Worm (Caenorhabditis elegans) whole organism, mixed stage, embryonic: ENCODE data around the gene sra-27.

Experiments
- blmp-1 ChIP-seq: fragments of 150-350 bp; optimal IDR thresholded peaks from 2 replicates; lab custom pipeline; 2014; ENCODE audit warnings: missing biosample characterization, missing genetic modification characterization
- ceh-39 ChIP-seq: fragments of 150-350 bp; optimal IDR thresholded peaks from 2 replicates; lab custom pipeline; 2014; ENCODE audit warnings: missing biosample characterization, missing genetic modification characterization
- ces-1 ChIP-seq: fragments of 150-350 bp; optimal IDR thresholded peaks from 2 replicates; lab custom pipeline; 2014; ENCODE audit warnings: missing biosample characterization, missing genetic modification reagents, missing genetic modification characterization
- elt-3 ChIP-seq: fragments of 150-350 bp; optimal IDR thresholded peaks from 2 replicates; lab custom pipeline; 2014; ENCODE audit warnings: missing biosample characterization, missing genetic modification characterization
- lsy-2 ChIP-seq: fragments of 150-350 bp; optimal IDR thresholded peaks from 2 replicates; lab custom pipeline; 2014; ENCODE audit warnings: missing biosample characterization, missing genetic modification characterization
- mep-1 ChIP-seq: fragments of 150-350 bp; optimal IDR thresholded peaks from 2 replicates; lab custom pipeline; 2017; ENCODE audit warnings: missing biosample characterization, missing genetic modification reagents, missing genetic modification characterization, inconsistent platforms
- mls-2 ChIP-seq: sonication (generic microtip); optimal IDR thresholded peaks from 2 replicates; lab custom pipeline; 2016; ENCODE audit warnings: mild to moderate bottlenecking, missing genetic modification characterization, moderate library complexity, missing compliant biosample characterization
- nhr-237 ChIP-seq: fragments of 150-350 bp; optimal IDR thresholded peaks from 2 replicates; lab custom pipeline; 2014; ENCODE audit warnings: missing biosample characterization, missing genetic modification characterization
- pha-4 ChIP-seq: fragments of 150-350 bp; optimal IDR thresholded peaks from 2 replicates; lab custom pipeline; 2018; ENCODE audit warnings: missing biosample characterization, missing genetic modification reagents, missing genetic modification characterization
- sptf-1 ChIP-seq: sonication (generic microtip); optimal IDR thresholded peaks from 2 replicates; lab custom pipeline; 2017; ENCODE audit warnings: mild to moderate bottlenecking, missing genetic modification characterization, moderate library complexity, missing compliant biosample characterization
- unc-39 ChIP-seq: fragments of 150-350 bp; optimal IDR thresholded peaks from 2 replicates; lab custom pipeline; 2014; ENCODE audit warnings: missing biosample characterization, missing genetic modification characterization
- unc-62 ChIP-seq: fragments of 150-350 bp; optimal IDR thresholded peaks from 2 replicates; lab custom pipeline; 2014; ENCODE audit warnings: missing biosample characterization, missing genetic modification reagents, missing genetic modification characterization
- ztf-11 ChIP-seq: fragments of 150-350 bp; optimal IDR thresholded peaks from 2 replicates; lab custom pipeline; 2014; ENCODE audit warnings: missing biosample characterization, missing genetic modification characterization

DNA sequence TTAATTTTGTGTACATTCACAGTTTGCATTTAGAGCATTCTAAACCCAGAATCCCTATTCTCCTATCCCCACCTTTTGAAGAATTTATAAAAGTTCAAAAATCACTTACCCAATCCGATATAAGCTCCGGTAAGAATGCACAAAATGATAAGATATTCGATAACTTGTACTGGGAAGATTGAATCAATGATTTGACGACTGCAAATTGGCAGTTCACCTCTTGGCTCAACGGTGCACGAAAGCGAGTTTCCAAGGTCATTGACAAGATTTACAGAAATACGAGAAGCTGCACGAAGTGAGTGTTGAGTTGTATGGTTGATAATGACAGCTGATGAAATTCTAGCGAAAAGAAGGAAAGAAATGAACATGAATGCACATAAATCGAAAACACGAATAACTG, 8.5 kb upstream of the sra-27 start:
- TF ChIP-seq unc-39 (no peak), ces-1 (GFP tag; lab: Kevin White, UChicago) (no peak), ztf-11 (tag; lab: Kevin White, UChicago) (no peak), blmp-1 (tag; lab: Kevin White, UChicago) (no peak), pha-4 (tag; lab: Kevin White, UChicago) (no peak), sptf-1 (tag; lab: Kevin White, UChicago) (no peak), nhr-237 (tag; lab: Kevin White, UChicago) (no peak), ceh-39 (tag; lab: Kevin White, UChicago) (no peak), unc-62 (GFP tag; lab: Kevin White, UChicago) (no peak), elt-3 (tag; lab: Kevin White, UChicago) (no peak), mls-2 (tag; lab: Kevin White, UChicago) (no peak), mep-1 (tag; lab: Kevin White, UChicago) (no peak), lsy-2 (tag; lab: Kevin White, UChicago) (no peak)
